Worm (Caenorhabditis elegans): ENCODE results near the gene C17A2.7.

ce11 chrII:3810550-3810949 lies 32.7 kb downstream of the C17A2.7 start:
- TF ChIP-seq him-1 (tag; optimal IDR thresholded peaks at IDR 0.05) (no peak), W03F9.2 (tag; optimal IDR thresholded peaks at IDR 0.05) (no peak), dao-5 (tag; optimal IDR thresholded peaks at IDR 0.05) (no peak)
